Worm (Caenorhabditis elegans): Measurements from ENCODE around the gene Y51H7C.12.

DNA sequence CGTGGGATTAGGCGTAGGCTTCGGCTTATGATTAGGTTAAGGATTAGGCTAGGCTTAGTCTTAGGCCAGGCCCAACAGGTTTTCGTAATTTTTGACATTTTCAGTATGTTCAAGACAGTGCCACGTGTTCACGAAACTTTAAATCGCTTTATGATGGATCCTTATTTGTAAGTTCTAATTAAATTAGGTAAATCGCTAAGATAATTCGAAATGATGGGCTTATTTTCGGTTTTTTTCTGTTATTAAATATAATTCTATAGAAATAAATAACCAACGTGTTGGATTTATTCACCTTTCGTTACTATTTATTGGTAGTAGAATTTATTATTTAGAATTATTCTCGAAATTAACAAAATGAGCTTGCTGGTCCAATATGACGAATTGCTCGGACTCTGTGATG is 45.1 kb downstream of the Y51H7C.12 start, which contains the start of gene Y51H7C.8:
- no peak for TF ChIP-seq W03F9.2 (tag; optimal IDR thresholded peaks at IDR 0.05)
- TF ChIP-seq dao-5 (tag; optimal IDR thresholded peaks at IDR 0.05) = no peak
- TF ChIP-seq him-1 (tag; optimal IDR thresholded peaks at IDR 0.05) = no peak
